Worm (Caenorhabditis elegans) whole organism, young adult: ENCODE results near the gene irld-62.

ENCODE experiments used
- B0019.2 ChIP-seq: fragments of 200-800 bp; sonication (Bioruptor generic); conservative IDR thresholded peaks from 2 replicates; pipeline ENCODE4 v1.3.6; 2022; ENCODE audit warnings: missing genetic modification reagents, missing genetic modification characterization, missing compliant biosample characterization
- B0336.3 ChIP-seq: fragments of 200-800 bp; sonication (Bioruptor generic); IDR thresholded peaks from 2 replicates; pipeline ENCODE4 v1.3.6; 2022; ENCODE audit warnings: missing genetic modification characterization, missing compliant biosample characterization
- F10E7.11 ChIP-seq: sonication (generic microtip); optimal IDR thresholded peaks from 2 replicates; lab custom pipeline; 2017; ENCODE audit warnings: mild to moderate bottlenecking, missing genetic modification characterization, moderate library complexity, missing compliant biosample characterization
- akir-1 ChIP-seq: fragments of 200-800 bp; sonication (Bioruptor generic); optimal IDR thresholded peaks from 2 replicates; lab custom pipeline; 2018; ENCODE audit warnings: mild to moderate bottlenecking, missing genetic modification characterization, moderate library complexity, missing compliant biosample characterization
- cebp-2 ChIP-seq: fragments of 200-800 bp; sonication (Bioruptor generic); IDR thresholded peaks from 2 replicates; pipeline ENCODE4 v1.3.6; 2022; ENCODE audit warnings: missing genetic modification characterization, missing compliant biosample characterization
- chd-7 ChIP-seq: sonication (generic microtip); optimal IDR thresholded peaks from 2 replicates; lab custom pipeline; 2016; ENCODE audit warnings: mild to moderate bottlenecking, missing genetic modification characterization, moderate library complexity, missing compliant biosample characterization
- lag-1 ChIP-seq: fragments of 200-800 bp; sonication (Bioruptor generic); IDR thresholded peaks from 2 replicates; pipeline ENCODE4 v1.3.6; 2022; ENCODE audit warnings: missing genetic modification reagents, missing genetic modification characterization, missing compliant biosample characterization
- lin-54 ChIP-seq: fragments of 200-800 bp; sonication (Bioruptor generic); optimal IDR thresholded peaks from 2 replicates; lab custom pipeline; 2018; ENCODE audit warnings: mild to moderate bottlenecking, missing genetic modification characterization, missing compliant biosample characterization
- rpc-1 ChIP-seq, 2 experiments: fragments of 150-350 bp in 1 of 2; sonication (generic microtip) in 1 of 2; optimal IDR thresholded peaks; 2 replicates each; lab custom pipeline; 2014 to 2018; ENCODE audit warnings: missing biosample characterization in 1 of 2, missing genetic modification characterization in 1 of 2, missing genetic modification reagents in 1 of 2, missing genotype in 1 of 2
- unc-62 ChIP-seq: fragments of 150-350 bp; optimal IDR thresholded peaks from 2 replicates; lab custom pipeline; 2014; ENCODE audit warnings: missing biosample characterization, missing genetic modification reagents, missing genetic modification characterization

- no peak for TF ChIP-seq chd-7 (tag; lab: Kevin White, UChicago)
- no peak for TF ChIP-seq rpc-1 (optimal IDR thresholded peaks at IDR 0.05; lab: Kevin White, UChicago)
- no peak for TF ChIP-seq rpc-1 (tag; optimal IDR thresholded peaks at IDR 0.05; lab: Kevin White, UChicago)
- no peak for TF ChIP-seq B0019.2 (GFP tag; lab: Robert Waterston, UW)
- TF ChIP-seq akir-1 (GFP tag; lab: Kevin White, UChicago), result no peak
- no peak for TF ChIP-seq lag-1
- TF ChIP-seq F10E7.11 (tag; lab: Kevin White, UChicago), result no peak
- TF ChIP-seq B0336.3 (GFP tag; lab: Robert Waterston, UW), result no peak
- no peak for TF ChIP-seq unc-62 (GFP tag; lab: Kevin White, UChicago)
- no peak for TF ChIP-seq lin-54 (GFP tag; lab: Kevin White, UChicago)
- TF ChIP-seq cebp-2 (GFP tag; lab: Robert Waterston, UW), result no peak
Measured at ce11 chrV:15313529-15313928, 2.6 kb downstream of the irld-62 start.
